Fruit fly (Drosophila melanogaster): ENCODE results near the gene CG7142.

DNA sequence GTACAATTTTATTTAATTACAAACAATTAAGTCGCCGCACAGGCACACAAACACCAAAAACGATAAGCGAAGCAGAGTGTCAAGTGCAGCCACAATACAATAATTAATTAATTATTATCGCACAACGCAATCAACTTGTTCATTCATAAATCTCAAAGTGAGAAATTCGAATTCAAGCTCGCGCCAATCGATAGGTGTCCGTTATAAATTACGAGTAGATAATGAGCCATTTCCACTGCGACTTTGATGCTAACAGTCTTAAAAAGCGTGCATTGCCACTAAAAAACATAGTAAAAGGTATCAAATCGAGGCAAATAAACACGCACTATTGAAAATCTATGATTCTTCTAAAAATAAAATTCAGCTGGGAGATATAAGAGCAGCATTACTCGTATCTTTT, 49.1 kb downstream of the CG7142 start:
- TF ChIP-seq Ets98B (GFP tag; IDR thresholded peaks at IDR 0.05) (no peak), CG32121 (GFP tag; IDR thresholded peaks at IDR 0.05) (no peak), CG13204 (GFP tag; optimal IDR thresholded peaks at IDR 0.05) (no peak), EcR (GFP tag; optimal IDR thresholded peaks at IDR 0.05) (no peak), CG8159 (tag; optimal IDR thresholded peaks at IDR 0.05) (no peak)
